Fruit fly (Drosophila melanogaster) Kc167 (cell line): Measurements from ENCODE around the gene Dok.

Source experiments
- Sin3A ChIP-seq: fragments of >200 bp; optimal IDR thresholded peaks from 2 replicates; lab custom pipeline; 2018; ENCODE audit warnings: missing external identifiers
- h ChIP-seq: fragments of >200 bp; optimal IDR thresholded peaks from 3 replicates; lab custom pipeline; 2018; ENCODE audit warnings: missing external identifiers
- insv ChIP-seq: fragments of >200 bp; optimal IDR thresholded peaks from 3 replicates; lab custom pipeline; 2018; ENCODE audit warnings: missing external identifiers
- psq ChIP-seq: fragments of >200 bp; optimal IDR thresholded peaks from 2 replicates; lab custom pipeline; 2017; ENCODE audit warnings: missing external identifiers

DNA sequence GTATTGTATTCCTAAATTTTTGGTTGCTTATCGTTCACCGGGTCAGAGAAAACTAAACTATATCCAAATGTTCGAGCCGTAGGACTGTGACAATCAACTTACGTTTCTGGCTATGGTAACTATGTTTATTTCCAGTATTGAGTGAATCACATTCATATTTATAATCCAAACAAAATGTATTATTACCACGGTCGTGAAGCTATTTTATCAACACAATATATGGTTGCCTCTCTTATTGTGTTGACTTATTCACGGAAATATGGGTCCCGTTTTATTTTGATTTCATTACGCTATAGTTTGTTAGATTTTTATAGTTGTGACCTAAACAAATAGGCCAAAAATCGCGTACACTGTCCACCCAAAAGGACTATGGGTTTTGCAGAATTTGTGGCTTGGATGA is 23.4 kb downstream of the Dok start, which contains the start of gene CG15034:
- no peak for TF ChIP-seq h (lab: Kevin White, UChicago)
- no peak for TF ChIP-seq psq (lab: Kevin White, UChicago)
- TF ChIP-seq Sin3A (lab: Kevin White, UChicago) = no peak
- no peak for TF ChIP-seq insv (lab: Kevin White, UChicago)
